Fruit fly (Drosophila melanogaster) whole organism, embryonic: ENCODE results near the gene CG34409.

ENCODE experiments used
- Atf3 ChIP-seq: fragments of 200-800 bp; sonication (Bioruptor generic); optimal IDR thresholded peaks from 3 replicates; lab custom pipeline; 2016; ENCODE audit warnings: missing biosample characterization, missing genetic modification characterization
- B-H2 ChIP-seq: fragments of 200-800 bp; sonication (Bioruptor generic); optimal IDR thresholded peaks from 2 replicates; lab custom pipeline; 2018; ENCODE audit warnings: missing biosample characterization, mild to moderate bottlenecking, missing genetic modification characterization
- CG10565 ChIP-seq: fragments of 200-800 bp; sonication (Bioruptor generic); optimal IDR thresholded peaks from 3 replicates; lab custom pipeline; 2016; ENCODE audit warnings: missing biosample characterization, mild to moderate bottlenecking, missing genetic modification characterization
- CG11560 ChIP-seq: fragments of 200-800 bp; sonication (Bioruptor generic); IDR thresholded peaks from 3 replicates; pipeline ENCODE4 v1.3.6; 2022; ENCODE audit warnings: missing biosample characterization, missing genetic modification characterization
- CG14667 ChIP-seq: fragments of 200-800 bp; sonication (Bioruptor generic); IDR thresholded peaks from 2 replicates; pipeline ENCODE4 v1.3.6; 2022; ENCODE audit warnings: missing biosample characterization, missing genetic modification characterization
- CG14860 ChIP-seq: fragments of 200-800 bp; sonication (Bioruptor generic); IDR thresholded peaks from 3 replicates; pipeline ENCODE4 v1.3.6; 2022; ENCODE audit warnings: missing biosample characterization, missing genetic modification characterization; ENCODE audit not compliant: partially characterized antibody
- CG15269 ChIP-seq: fragments of 200-800 bp; sonication (Bioruptor generic); optimal IDR thresholded peaks from 2 replicates; lab custom pipeline; 2018; ENCODE audit warnings: missing biosample characterization, mild to moderate bottlenecking, missing genetic modification characterization, moderate library complexity
- CG15514 ChIP-seq: fragments of 200-800 bp; sonication (Bioruptor generic); optimal IDR thresholded peaks from 3 replicates; lab custom pipeline; 2017; ENCODE audit warnings: missing biosample characterization, missing genetic modification characterization, mild to moderate bottlenecking, moderate library complexity, missing genetic modification reagents
- CG1647 ChIP-seq: fragments of 200-800 bp; sonication (Bioruptor generic); optimal IDR thresholded peaks from 3 replicates; lab custom pipeline; 2016; ENCODE audit warnings: missing biosample characterization, missing genetic modification characterization
- CG18262 ChIP-seq: fragments of 200-800 bp; optimal IDR thresholded peaks from 3 replicates; lab custom pipeline; 2019; ENCODE audit warnings: missing biosample characterization, mild to moderate bottlenecking, missing genetic modification characterization, moderate library complexity
- CG2120 ChIP-seq: fragments of 200-800 bp; sonication (Bioruptor generic); optimal IDR thresholded peaks from 3 replicates; lab custom pipeline; 2016; ENCODE audit warnings: missing biosample characterization, missing genetic modification characterization
- CG2129 ChIP-seq: fragments of 200-800 bp; sonication (Bioruptor generic); IDR thresholded peaks from 2 replicates; pipeline ENCODE4 v1.3.6; 2022; ENCODE audit warnings: missing biosample characterization, missing genetic modification characterization; ENCODE audit not compliant: partially characterized antibody
- CG30403 ChIP-seq: fragments of 200-800 bp; sonication (Bioruptor generic); optimal IDR thresholded peaks from 3 replicates; lab custom pipeline; 2016; ENCODE audit warnings: missing biosample characterization, missing genetic modification characterization
- CG3065 ChIP-seq: fragments of 200-800 bp; sonication (Bioruptor generic); optimal IDR thresholded peaks from 2 replicates; lab custom pipeline; 2016; ENCODE audit warnings: missing biosample characterization, missing genetic modification characterization
- CG33557 ChIP-seq: fragments of 200-800 bp; sonication (Bioruptor generic); optimal IDR thresholded peaks from 2 replicates; lab custom pipeline; 2019; ENCODE audit warnings: missing biosample characterization, mild to moderate bottlenecking, missing genetic modification characterization, moderate library complexity
- CG7839 ChIP-seq: fragments of 200-800 bp; sonication (Bioruptor generic); optimal IDR thresholded peaks from 3 replicates; lab custom pipeline; 2018; ENCODE audit warnings: missing biosample characterization, mild to moderate bottlenecking, missing genetic modification characterization, moderate library complexity
- CG7963 ChIP-seq: fragments of 200-800 bp; sonication (Bioruptor generic); IDR thresholded peaks from 3 replicates; pipeline ENCODE4 v1.3.6; 2022; ENCODE audit warnings: missing biosample characterization, missing genetic modification characterization; ENCODE audit not compliant: partially characterized antibody
- CG8359 ChIP-seq: fragments of 200-800 bp; sonication (Bioruptor generic); optimal IDR thresholded peaks from 2 replicates; lab custom pipeline; 2017; ENCODE audit warnings: missing biosample characterization, mild to moderate bottlenecking, missing genetic modification characterization, borderline replicate concordance
- Dek ChIP-seq: fragments of 200-800 bp; sonication (Bioruptor generic); optimal IDR thresholded peaks from 3 replicates; lab custom pipeline; 2019; ENCODE audit warnings: missing biosample characterization, mild to moderate bottlenecking, missing genetic modification characterization, moderate library complexity
- Dfd ChIP-seq, 2 experiments: fragments of >200 bp; optimal IDR thresholded peaks; 2 replicates each; lab custom pipeline; 2017; ENCODE audit warnings: missing biosample characterization in 2 of 2, missing genetic modification characterization in 2 of 2
- Dip2 ChIP-seq: fragments of 200-800 bp; sonication (Bioruptor generic); IDR thresholded peaks from 2 replicates; pipeline ENCODE4 v1.3.6; 2022; ENCODE audit warnings: missing biosample characterization, missing genetic modification characterization
- Gug ChIP-seq: fragments of 200-800 bp; sonication (Bioruptor generic); IDR thresholded peaks from 4 replicates; pipeline ENCODE4 v1.3.6; 2022; ENCODE audit warnings: missing biosample characterization, missing genetic modification characterization
- HLH3B ChIP-seq: fragments of 200-800 bp; sonication (Bioruptor generic); IDR thresholded peaks from 2 replicates; pipeline ENCODE4 v1.3.6; 2022; ENCODE audit warnings: missing biosample characterization, missing genetic modification characterization
- Hr51 ChIP-seq, 2 experiments: fragments of 200-800 bp; sonication (Bioruptor generic); optimal IDR thresholded peaks; 2 replicates in 1 of 2; 3 replicates in 1 of 2; lab custom pipeline; 2016 to 2018; ENCODE audit warnings: missing biosample characterization in 2 of 2, missing genetic modification characterization in 2 of 2, mild to moderate bottlenecking in 1 of 2, moderate library complexity in 1 of 2
- Mad ChIP-seq: fragments of 200-800 bp; sonication (Bioruptor generic); optimal IDR thresholded peaks from 2 replicates; lab custom pipeline; 2016; ENCODE audit warnings: missing biosample characterization, missing genetic modification characterization
- Meics ChIP-seq: fragments of 200-800 bp; sonication (Bioruptor generic); optimal IDR thresholded peaks from 2 replicates; lab custom pipeline; 2017; ENCODE audit warnings: missing biosample characterization, mild to moderate bottlenecking, missing genetic modification characterization
- Scr ChIP-seq: fragments of 200-800 bp; sonication (Bioruptor generic); IDR thresholded peaks from 2 replicates; pipeline ENCODE4 v1.3.6; 2022; ENCODE audit warnings: missing biosample characterization, missing genetic modification characterization; ENCODE audit not compliant: partially characterized antibody
- Stat92E ChIP-seq, 3 experiments: fragments of >200 bp in 2 of 3; fragments of 200-800 bp in 1 of 3; sonication (Bioruptor generic) in 1 of 3; optimal IDR thresholded peaks; 2 replicates each; lab custom pipeline; 2017 to 2019; ENCODE audit warnings: missing biosample characterization in 3 of 3, missing genetic modification characterization in 3 of 3, mild to moderate bottlenecking in 1 of 3, moderate library complexity in 1 of 3
- TFAM ChIP-seq: fragments of 200-800 bp; sonication (Bioruptor generic); optimal IDR thresholded peaks from 2 replicates; lab custom pipeline; 2017; ENCODE audit warnings: missing biosample characterization, missing genetic modification characterization, inconsistent platforms
- Taf1 ChIP-seq: fragments of 200-800 bp; sonication (Bioruptor generic); IDR thresholded peaks from 2 replicates; pipeline ENCODE4 v1.3.6; 2022; ENCODE audit warnings: missing biosample characterization, missing genetic modification characterization
- al ChIP-seq: fragments of 200-800 bp; sonication (Bioruptor generic); IDR thresholded peaks from 2 replicates; pipeline ENCODE4 v1.3.6; 2022; ENCODE audit warnings: missing biosample characterization, missing genetic modification characterization
- aop ChIP-seq: fragments of 200-800 bp; sonication (Bioruptor generic); IDR thresholded peaks from 2 replicates; pipeline ENCODE4 v1.3.6; 2022; ENCODE audit warnings: missing biosample characterization, missing genetic modification characterization
- cas ChIP-seq: fragments of 200-800 bp; sonication (Bioruptor generic); IDR thresholded peaks from 2 replicates; pipeline ENCODE4 v1.3.6; 2022; ENCODE audit warnings: missing biosample characterization, missing genetic modification characterization
- cwo ChIP-seq: fragments of 200-800 bp; sonication (Bioruptor generic); optimal IDR thresholded peaks from 3 replicates; lab custom pipeline; 2017; ENCODE audit warnings: missing biosample characterization, missing genetic modification characterization, mild to moderate bottlenecking, moderate library complexity, missing genetic modification reagents
- dpn ChIP-seq, 2 experiments: fragments of 200-800 bp; sonication (Bioruptor generic); optimal IDR thresholded peaks; 3 replicates each; lab custom pipeline; 2016; ENCODE audit warnings: missing biosample characterization in 2 of 2, missing genetic modification characterization in 2 of 2
- dysf ChIP-seq: fragments of 200-800 bp; sonication (Bioruptor generic); IDR thresholded peaks from 3 replicates; pipeline ENCODE4 v1.3.6; 2022; ENCODE audit warnings: missing biosample characterization, missing genetic modification characterization
- emc ChIP-seq: fragments of 200-800 bp; sonication (Bioruptor generic); optimal IDR thresholded peaks from 2 replicates; lab custom pipeline; 2016; ENCODE audit warnings: missing biosample characterization, missing genetic modification characterization
- eve ChIP-seq, 2 experiments: fragments of >200 bp; optimal IDR thresholded peaks; 2 replicates each; lab custom pipeline; 2017; ENCODE audit warnings: missing biosample characterization in 2 of 2, missing genetic modification characterization in 2 of 2
- gcm2 ChIP-seq: fragments of 200-800 bp; sonication (Bioruptor generic); optimal IDR thresholded peaks from 2 replicates; lab custom pipeline; 2016; ENCODE audit warnings: missing biosample characterization, missing genetic modification characterization
- knrl ChIP-seq: fragments of 200-800 bp; sonication (Bioruptor generic); IDR thresholded peaks from 3 replicates; pipeline ENCODE4 v1.3.6; 2022; ENCODE audit warnings: missing biosample characterization, missing genetic modification characterization; ENCODE audit not compliant: partially characterized antibody
- maf-S ChIP-seq: fragments of 200-800 bp; sonication (Bioruptor generic); optimal IDR thresholded peaks from 2 replicates; lab custom pipeline; 2016; ENCODE audit warnings: missing biosample characterization, missing genetic modification characterization
- pfk ChIP-seq: fragments of 200-800 bp; sonication (Bioruptor generic); optimal IDR thresholded peaks from 2 replicates; lab custom pipeline; 2018; ENCODE audit warnings: missing biosample characterization, mild to moderate bottlenecking, missing genetic modification characterization, moderate library complexity
- pita ChIP-seq: fragments of 200-800 bp; sonication (Bioruptor generic); optimal IDR thresholded peaks from 2 replicates; lab custom pipeline; 2017; ENCODE audit warnings: missing biosample characterization, mild to moderate bottlenecking, missing genetic modification characterization
- pum ChIP-seq: fragments of 200-800 bp; sonication (Bioruptor generic); optimal IDR thresholded peaks from 2 replicates; lab custom pipeline; 2016; ENCODE audit warnings: missing biosample characterization, missing genetic modification characterization
- sens ChIP-seq: fragments of 200-800 bp; sonication (Bioruptor generic); peaks from one replicate; lab custom pipeline; 2016; ENCODE audit warnings: missing biosample characterization, missing genetic modification characterization
- slbo ChIP-seq: fragments of 200-800 bp; sonication (Bioruptor generic); IDR thresholded peaks from 2 replicates; pipeline ENCODE4 v1.3.6; 2022; ENCODE audit warnings: missing biosample characterization, missing genetic modification characterization
- slou ChIP-seq: fragments of 200-800 bp; sonication (Bioruptor generic); optimal IDR thresholded peaks from 3 replicates; lab custom pipeline; 2016; ENCODE audit warnings: missing biosample characterization, missing genetic modification characterization
- so ChIP-seq: fragments of 200-800 bp; sonication (Bioruptor generic); IDR thresholded peaks from 3 replicates; pipeline ENCODE4 v1.3.6; 2022; ENCODE audit warnings: missing biosample characterization, missing genetic modification characterization
- tgo ChIP-seq: fragments of 200-800 bp; sonication (Bioruptor generic); IDR thresholded peaks from 3 replicates; pipeline ENCODE4 v1.3.6; 2022; ENCODE audit warnings: missing biosample characterization, missing genetic modification characterization
- tll ChIP-seq, 2 experiments: fragments of 200-800 bp in 1 of 2; fragments of >200 bp in 1 of 2; sonication (Bioruptor generic) in 1 of 2; optimal IDR thresholded peaks; 2 replicates each; lab custom pipeline; 2017 to 2019; ENCODE audit warnings: missing biosample characterization in 2 of 2, missing genetic modification characterization in 2 of 2, mild to moderate bottlenecking in 1 of 2, moderate library complexity in 1 of 2

Gene CG34409

dm6 chr3R:9777941-9778360 lies 31.8 kb upstream of the CG34409 start, which contains the start of gene RpS29 (continued):
- TF ChIP-seq Meics (GFP tag; lab: Kevin White, UChicago), result peak; percentile 87
- TF ChIP-seq Stat92E (GFP tag; optimal IDR thresholded peaks at IDR 0.05; lab: Kevin White, UChicago), result peak in 1 of 3 experiments; percentile 23
- peak; percentile 62 for TF ChIP-seq gcm2 (GFP tag; lab: Kevin White, UChicago)
- no peak for TF ChIP-seq so (GFP tag; lab: Robert Waterston, UW)
- peak; percentile 86 to 90 for TF ChIP-seq dpn (GFP tag; optimal IDR thresholded peaks at IDR 0.05; lab: Kevin White, UChicago)
- peak; percentile 79 for TF ChIP-seq slou (GFP tag; lab: Kevin White, UChicago)
- 0 out of 2 replicates have a peak, but pooled peaks have one; percentile 50 for TF ChIP-seq Taf1 (GFP tag; lab: Robert Waterston, UW)
- TF ChIP-seq tgo, result peak; percentile 65
- peak; percentile 73 for TF ChIP-seq HLH3B (GFP tag; lab: Robert Waterston, UW)
- peak; percentile 85 for TF ChIP-seq Mad (GFP tag; lab: Kevin White, UChicago)
- no peak for TF ChIP-seq CG10565 (GFP tag; lab: Kevin White, UChicago)
- TF ChIP-seq CG2120 (GFP tag; lab: Kevin White, UChicago), result peak; percentile 90
- peak; percentile 58 for TF ChIP-seq CG15269 (tag; lab: Kevin White, UChicago)
- TF ChIP-seq emc (GFP tag; lab: Kevin White, UChicago), result peak; percentile 83
- peak; percentile 50 to 85 for TF ChIP-seq Hr51 (GFP tag; optimal IDR thresholded peaks at IDR 0.05; lab: Kevin White, UChicago)
- peak; percentile 84 for TF ChIP-seq maf-S (GFP tag; lab: Kevin White, UChicago)
- TF ChIP-seq cwo, result peak; percentile 48
- TF ChIP-seq aop (GFP tag; lab: Robert Waterston, UW), result peak; percentile 97
- peak; percentile 77 for TF ChIP-seq pfk (GFP tag; lab: Kevin White, UChicago)
- TF ChIP-seq Gug, result peak; percentile 87
- TF ChIP-seq Atf3 (GFP tag; lab: Kevin White, UChicago), result peak; percentile 73
- peak; percentile 79 for TF ChIP-seq CG14860 (GFP tag; lab: Robert Waterston, UW)
- peak; percentile 95 for TF ChIP-seq slbo (GFP tag; lab: Robert Waterston, UW)
- peak; percentile 29 for TF ChIP-seq CG3065
- TF ChIP-seq B-H2 (GFP tag; lab: Kevin White, UChicago), result peak; percentile 95
- TF ChIP-seq CG14667 (GFP tag; lab: Robert Waterston, UW), result peak; percentile 54; the same call in 1 of the 2 replicates
- TF ChIP-seq CG1647, result peak; percentile 84
- peak; percentile 95 for TF ChIP-seq knrl (GFP tag; lab: Robert Waterston, UW)
- TF ChIP-seq CG30403, result peak; percentile 80
- no peak for TF ChIP-seq eve (GFP tag; optimal IDR thresholded peaks at IDR 0.05; lab: Kevin White, UChicago)
- TF ChIP-seq pum (GFP tag; lab: Kevin White, UChicago), result peak; percentile 81
- peak; percentile 95 for TF ChIP-seq CG15514
- TF ChIP-seq TFAM, result no peak
- peak; percentile 72 for TF ChIP-seq al (GFP tag; lab: Robert Waterston, UW)
- TF ChIP-seq CG7839 (tag; lab: Kevin White, UChicago), result peak; percentile 66
- peak; percentile 84 for TF ChIP-seq CG2129
- peak; percentile 68; the same call in 1 of the 2 replicates for TF ChIP-seq cas (GFP tag; lab: Robert Waterston, UW)
- no peak for TF ChIP-seq CG8359 (GFP tag; lab: Kevin White, UChicago)
- peak; percentile 91 for TF ChIP-seq Scr
- peak; percentile 95 for TF ChIP-seq sens (GFP tag; lab: Kevin White, UChicago)
- TF ChIP-seq dysf (GFP tag; lab: Robert Waterston, UW), result peak; percentile 80
- TF ChIP-seq tll (GFP tag; optimal IDR thresholded peaks at IDR 0.05; lab: Kevin White, UChicago), result no peak
- TF ChIP-seq pita (GFP tag; lab: Kevin White, UChicago), result no peak
- peak; percentile 67 for TF ChIP-seq CG33557 (GFP tag; lab: Kevin White, UChicago)
- no peak for TF ChIP-seq Dip2
- TF ChIP-seq CG11560 (tag; lab: Robert Waterston, UW), result peak; percentile 74; the same call in 2 of the 3 replicates
- TF ChIP-seq Dek (tag; lab: Kevin White, UChicago), result peak; percentile 77
- no peak for TF ChIP-seq Dfd (GFP tag; optimal IDR thresholded peaks at IDR 0.05; lab: Kevin White, UChicago)
- peak; percentile 79 for TF ChIP-seq CG7963 (GFP tag; lab: Robert Waterston, UW)
- peak; percentile 47 for TF ChIP-seq CG18262 (tag; lab: Kevin White, UChicago)
